Worm (Caenorhabditis elegans): ENCODE results near the gene Y50E8A.22.

Y50E8A.22 gene

DNA sequence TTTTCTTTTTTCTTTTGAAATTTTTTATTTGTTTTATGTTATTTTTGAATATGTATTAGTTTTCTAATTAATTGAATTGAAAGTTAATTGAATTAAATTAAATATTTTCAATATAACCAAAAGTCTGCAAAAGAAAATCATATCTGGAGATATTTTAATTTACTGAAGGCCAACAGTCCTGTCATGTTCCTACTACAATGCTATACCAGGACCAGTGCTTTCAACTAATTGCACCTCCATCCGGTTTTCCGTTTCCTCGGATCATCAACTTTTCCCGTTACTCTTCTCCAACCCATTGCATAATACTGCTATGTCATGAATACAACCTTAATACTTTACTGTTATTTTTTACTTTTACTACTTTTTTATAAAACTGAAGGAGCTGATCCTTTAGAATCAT, 36.6 kb downstream of the Y50E8A.22 start, which contains the start of gene R08A2.5:
R08A2.5 (plus strand) TSS at position 301 of the 400 bp plus-strand sequence.
- TF ChIP-seq nhr-21 (tag; optimal IDR thresholded peaks at IDR 0.05): no peak

DNA sequence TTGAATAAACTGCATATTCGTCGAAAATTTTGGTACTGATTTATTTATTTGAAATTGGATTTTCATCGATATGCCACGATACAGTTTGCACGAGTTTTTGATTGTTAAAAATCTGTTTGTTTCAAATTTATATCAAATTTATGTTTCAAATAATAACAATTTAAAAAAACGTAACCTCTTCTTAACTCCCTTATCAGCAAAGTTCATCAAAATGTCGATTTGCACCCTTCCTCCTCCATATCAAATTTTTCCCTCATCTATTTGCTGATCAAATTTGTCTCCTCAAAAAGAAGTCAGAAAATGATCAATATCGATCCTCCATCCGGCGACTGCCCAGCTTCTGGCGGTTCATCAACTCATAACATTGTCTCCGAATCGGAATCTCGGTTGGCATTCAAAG, 37.8 kb downstream of the Y50E8A.22 start, which contains the start of gene ssp-33:
ssp-33 (plus strand) TSS at position 301 of the 400 bp plus-strand sequence.
- TF ChIP-seq unc-55 (GFP tag; optimal IDR thresholded peaks at IDR 0.05) (no peak), egl-27 (tag; optimal IDR thresholded peaks at IDR 0.05) (no peak), nhr-11 (tag; optimal IDR thresholded peaks at IDR 0.05) (no peak), ceh-82 (tag; optimal IDR thresholded peaks at IDR 0.05) (no peak), fos-1 (tag; optimal IDR thresholded peaks at IDR 0.05) (no peak)

- no peak for TF ChIP-seq mbf-1 (tag; optimal IDR thresholded peaks at IDR 0.05)
- TF ChIP-seq nhr-6 (tag; optimal IDR thresholded peaks at IDR 0.05): no peak
- no peak for TF ChIP-seq F13H6.1 (tag; optimal IDR thresholded peaks at IDR 0.05)
- TF ChIP-seq mab-5 (tag; optimal IDR thresholded peaks at IDR 0.05): no peak
- TF ChIP-seq ZK546.5 (tag; optimal IDR thresholded peaks at IDR 0.05): no peak
- TF ChIP-seq crh-2 (tag; optimal IDR thresholded peaks at IDR 0.05): no peak
Measured at ce11 chrV:14707958-14708357, 40.9 kb downstream of the Y50E8A.22 start, which contains the start of gene R08A2.9. Gene R08A2.9 (plus strand): TSS chrV:14708258.
